Worm (Caenorhabditis elegans): ENCODE measurements around the gene ostb-1.

ce11 chrII:7911015-7911414 lies 46.7 kb downstream of the ostb-1 start, which contains the start of gene ZK675.4:
- no peak for TF ChIP-seq egl-27 (tag; optimal IDR thresholded peaks at IDR 0.05)
- no peak for TF ChIP-seq nhr-76 (tag; optimal IDR thresholded peaks at IDR 0.05)
- TF ChIP-seq ztf-4 (tag; optimal IDR thresholded peaks at IDR 0.05): no peak
- no peak for TF ChIP-seq lin-39 (tag; optimal IDR thresholded peaks at IDR 0.05)
- no peak for TF ChIP-seq elt-1 (tag; optimal IDR thresholded peaks at IDR 0.05)
- no peak for TF ChIP-seq pqm-1 (tag; optimal IDR thresholded peaks at IDR 0.05)
- TF ChIP-seq ama-1 (optimal IDR thresholded peaks at IDR 0.05): no peak

Measured in whole organism, L3 larva.